Fruit fly (Drosophila melanogaster): ENCODE measurements around the gene RpS21.

DNA sequence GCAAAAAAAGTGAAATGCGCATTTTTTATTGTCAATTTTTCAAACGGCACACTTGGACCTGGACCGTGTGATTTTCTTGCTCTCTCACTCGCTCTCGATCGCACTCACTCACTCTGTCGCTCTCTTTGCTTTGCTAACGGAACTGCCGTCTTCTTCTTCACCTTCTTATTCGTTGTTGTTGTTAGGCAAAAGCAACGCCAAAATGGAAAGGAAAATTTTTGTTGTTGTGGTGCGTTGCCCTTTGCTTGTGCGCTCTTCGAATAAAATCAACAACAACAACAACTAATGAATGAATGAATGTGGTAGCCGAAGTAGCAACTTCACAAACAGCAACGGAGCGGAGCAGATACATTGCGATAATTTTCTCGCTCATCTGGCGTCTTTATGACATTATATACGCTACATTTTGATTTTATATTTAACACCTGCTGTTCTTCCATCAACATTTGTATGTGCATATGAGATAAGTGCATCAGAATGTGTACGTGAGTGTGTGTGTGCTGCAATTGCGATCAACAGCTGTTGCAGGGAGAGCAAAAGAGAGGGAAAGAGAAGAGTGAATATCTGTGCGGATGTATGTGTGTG, 33.1 kb downstream of the RpS21 start:
- TF ChIP-seq dati (GFP tag; IDR thresholded peaks at IDR 0.05) = no peak
- no peak for TF ChIP-seq lola (GFP tag; optimal IDR thresholded peaks at IDR 0.05)
- no peak for TF ChIP-seq kay (GFP tag; optimal IDR thresholded peaks at IDR 0.05)
- TF ChIP-seq nerfin-1 (tag; optimal IDR thresholded peaks at IDR 0.05) = peak; percentile 37
- TF ChIP-seq CG8765 (GFP tag; IDR thresholded peaks at IDR 0.05) = no peak
- no peak for TF ChIP-seq disco-r (GFP tag; optimal IDR thresholded peaks at IDR 0.05)
- no peak for TF ChIP-seq h (optimal IDR thresholded peaks at IDR 0.05)
- no peak for TF ChIP-seq prd (optimal IDR thresholded peaks at IDR 0.05)
- no peak for TF ChIP-seq prd (GFP tag; IDR thresholded peaks at IDR 0.05)
- TF ChIP-seq hbn (GFP tag; IDR thresholded peaks at IDR 0.05; ENCODE audit: partially characterized antibody) = no peak

Measured in whole organism, embryonic.